Worm (Caenorhabditis elegans) whole organism, L4 larva: ENCODE results near the gene Y46H3D.1.

Experiments used
- F44E2.7 ChIP-seq: fragments of 200-800 bp; sonication (Bioruptor generic); IDR thresholded peaks from 2 replicates; pipeline ENCODE4 v2.1.2; 2022; ENCODE audit warnings: missing genetic modification characterization, missing compliant biosample characterization
- T26A8.4 ChIP-seq: fragments of 200-800 bp; sonication (Bioruptor generic); IDR thresholded peaks from 2 replicates; pipeline ENCODE4 v1.3.6; 2022; ENCODE audit warnings: missing genetic modification characterization, missing compliant biosample characterization
- ZK337.2 ChIP-seq: fragments of 200-800 bp; sonication (Bioruptor generic); IDR thresholded peaks from 2 replicates; pipeline ENCODE4 v1.3.6; 2022; ENCODE audit warnings: missing genetic modification reagents, missing genetic modification characterization, missing compliant biosample characterization
- ceh-62 ChIP-seq: sonication (generic microtip); optimal IDR thresholded peaks from 2 replicates; lab custom pipeline; 2017; ENCODE audit warnings: missing biosample characterization, missing genetic modification characterization
- ces-1 ChIP-seq: fragments of 150-350 bp; sonication (generic microtip); optimal IDR thresholded peaks from 4 replicates; lab custom pipeline; 2014; ENCODE audit warnings: missing biosample characterization, missing genetic modification reagents, missing genetic modification characterization
- ctbp-1 ChIP-seq: fragments of 200-800 bp; sonication (Bioruptor generic); IDR thresholded peaks from 2 replicates; pipeline ENCODE4 v1.3.6; 2022; ENCODE audit warnings: missing genetic modification reagents, missing genetic modification characterization, missing compliant biosample characterization
- daf-12 ChIP-seq: fragments of 150-350 bp; optimal IDR thresholded peaks from 2 replicates; lab custom pipeline; 2014; ENCODE audit warnings: missing biosample characterization, missing genetic modification reagents, missing genetic modification characterization
- daf-16 ChIP-seq, 3 experiments: sonication (generic microtip); optimal IDR thresholded peaks; 2 replicates each; lab custom pipeline; 2016 to 2017; ENCODE audit warnings: missing genetic modification characterization in 3 of 3, missing genetic modification reagents in 3 of 3, mild to moderate bottlenecking in 2 of 3, missing compliant biosample characterization in 2 of 3, missing biosample characterization in 1 of 3, moderate library complexity in 1 of 3
- daf-19 ChIP-seq: fragments of 200-800 bp; sonication (Bioruptor generic); conservative IDR thresholded peaks from 2 replicates; pipeline ENCODE4 v1.3.6; 2022; ENCODE audit warnings: missing genetic modification characterization, missing compliant biosample characterization
- daf-8 ChIP-seq: fragments of 200-800 bp; sonication (Bioruptor generic); IDR thresholded peaks from 2 replicates; pipeline ENCODE4 v1.3.6; 2022; ENCODE audit warnings: missing genetic modification characterization, missing compliant biosample characterization
- dmd-6 ChIP-seq: fragments of 200-800 bp; sonication (Bioruptor generic); IDR thresholded peaks from 2 replicates; pipeline ENCODE4 v1.3.6; 2022; ENCODE audit warnings: missing genetic modification reagents, missing genetic modification characterization, missing compliant biosample characterization
- dmd-9 ChIP-seq: fragments of 200-800 bp; sonication (Bioruptor generic); IDR thresholded peaks from 2 replicates; pipeline ENCODE4 v1.3.6; 2022; ENCODE audit warnings: missing genetic modification reagents, missing genetic modification characterization, missing compliant biosample characterization
- dve-1 ChIP-seq: sonication (generic microtip); optimal IDR thresholded peaks from 2 replicates; lab custom pipeline; 2017; ENCODE audit warnings: antibody characterized with exemption, mild to moderate bottlenecking, missing genetic modification characterization, missing compliant biosample characterization; ENCODE audit not compliant: insufficient read depth
- hlh-11 ChIP-seq: fragments of 200-800 bp; sonication (Bioruptor generic); optimal IDR thresholded peaks from 2 replicates; lab custom pipeline; 2018; ENCODE audit warnings: mild to moderate bottlenecking, missing genetic modification characterization, missing compliant biosample characterization
- hlh-30 ChIP-seq: sonication (generic microtip); optimal IDR thresholded peaks from 2 replicates; lab custom pipeline; 2017; ENCODE audit warnings: antibody characterized with exemption, mild to moderate bottlenecking, missing genetic modification characterization, missing compliant biosample characterization; ENCODE audit not compliant: insufficient read depth
- jun-1 ChIP-seq: fragments of 150-350 bp; optimal IDR thresholded peaks from 2 replicates; lab custom pipeline; 2014; ENCODE audit warnings: missing biosample characterization, missing genetic modification reagents, missing genetic modification characterization
- lim-7 ChIP-seq: fragments of 200-800 bp; sonication (Bioruptor generic); IDR thresholded peaks from 2 replicates; pipeline ENCODE4 v1.3.6; 2022; ENCODE audit warnings: missing genetic modification characterization, missing compliant biosample characterization
- lin-1 ChIP-seq: fragments of 200-800 bp; sonication (Bioruptor generic); IDR thresholded peaks from 2 replicates; pipeline ENCODE4 v1.3.6; 2022; ENCODE audit warnings: missing genetic modification reagents, missing genetic modification characterization, missing compliant biosample characterization
- lir-3 ChIP-seq: sonication (generic microtip); optimal IDR thresholded peaks from 2 replicates; lab custom pipeline; 2016; ENCODE audit warnings: mild to moderate bottlenecking, missing genetic modification characterization, missing compliant biosample characterization
- lsy-2 ChIP-seq, 2 experiments: fragments of 150-350 bp in 1 of 2; sonication (generic microtip) in 1 of 2; optimal IDR thresholded peaks; 2 replicates each; lab custom pipeline; 2014 to 2017; ENCODE audit warnings: missing biosample characterization in 2 of 2, missing genetic modification characterization in 2 of 2
- madf-5 ChIP-seq, 2 experiments: fragments of 200-800 bp; sonication (Bioruptor generic); IDR thresholded peaks; 2 replicates each; pipeline ENCODE4 v1.3.6; 2022; ENCODE audit warnings: missing compliant biosample characterization in 2 of 2, missing genetic modification characterization in 2 of 2
- mdl-1 ChIP-seq, 2 experiments: fragments of 150-350 bp in 1 of 2; sonication (generic microtip) in 1 of 2; optimal IDR thresholded peaks; 2 replicates each; lab custom pipeline; 2014 to 2017; ENCODE audit warnings: missing biosample characterization in 2 of 2, missing genetic modification characterization in 2 of 2
- mep-1 ChIP-seq: fragments of 150-350 bp; sonication (generic microtip); optimal IDR thresholded peaks from 3 replicates; lab custom pipeline; 2014; ENCODE audit warnings: missing biosample characterization, missing genetic modification characterization
- mes-2 ChIP-seq: sonication (generic microtip); optimal IDR thresholded peaks from 2 replicates; lab custom pipeline; 2016; ENCODE audit warnings: missing genotype, mild to moderate bottlenecking, missing genetic modification characterization, missing compliant biosample characterization; ENCODE audit not compliant: poor library complexity, severe bottlenecking
- mxl-3 ChIP-seq: fragments of 200-800 bp; sonication (Bioruptor generic); optimal IDR thresholded peaks from 2 replicates; lab custom pipeline; 2018; ENCODE audit warnings: mild to moderate bottlenecking, missing genetic modification characterization, missing compliant biosample characterization
- nhr-102 ChIP-seq: sonication (generic microtip); optimal IDR thresholded peaks from 2 replicates; lab custom pipeline; 2016; ENCODE audit warnings: mild to moderate bottlenecking, missing genetic modification characterization, moderate library complexity, missing compliant biosample characterization
- nhr-237 ChIP-seq: sonication (generic microtip); optimal IDR thresholded peaks from 2 replicates; lab custom pipeline; 2017; ENCODE audit warnings: missing biosample characterization, missing genetic modification characterization
- nhr-28 ChIP-seq: fragments of 150-350 bp; optimal IDR thresholded peaks from 2 replicates; lab custom pipeline; 2014; ENCODE audit warnings: missing biosample characterization, missing genetic modification characterization
- nhr-42 ChIP-seq: fragments of 200-800 bp; sonication (Bioruptor generic); IDR thresholded peaks from 2 replicates; pipeline ENCODE4 v1.3.6; 2022; ENCODE audit warnings: missing genetic modification characterization, missing compliant biosample characterization
- nhr-48 ChIP-seq: sonication (generic microtip); optimal IDR thresholded peaks from 2 replicates; lab custom pipeline; 2016; ENCODE audit warnings: mild to moderate bottlenecking, missing genetic modification characterization, missing compliant biosample characterization
- nhr-77 ChIP-seq: fragments of 150-350 bp; optimal IDR thresholded peaks from 2 replicates; lab custom pipeline; 2014; ENCODE audit warnings: missing biosample characterization, missing genetic modification characterization
- php-3 ChIP-seq: fragments of 200-800 bp; sonication (Bioruptor generic); IDR thresholded peaks from 2 replicates; pipeline ENCODE4 v1.3.6; 2022; ENCODE audit warnings: missing genetic modification reagents, missing genetic modification characterization, missing compliant biosample characterization
- pqm-1 ChIP-seq: sonication (generic microtip); optimal IDR thresholded peaks from 2 replicates; lab custom pipeline; 2017; ENCODE audit warnings: missing biosample characterization, missing genetic modification characterization
- saeg-2 ChIP-seq: fragments of 200-800 bp; sonication (Bioruptor generic); IDR thresholded peaks from 2 replicates; pipeline ENCODE4 v1.3.6; 2022; ENCODE audit warnings: missing genetic modification reagents, missing genetic modification characterization, missing compliant biosample characterization
- tag-97 ChIP-seq: fragments of 200-800 bp; sonication (Bioruptor generic); IDR thresholded peaks from 2 replicates; pipeline ENCODE4 v1.3.6; 2022; ENCODE audit warnings: missing genetic modification characterization, missing compliant biosample characterization
- tra-1 ChIP-seq: fragments of 200-800 bp; sonication (Bioruptor generic); IDR thresholded peaks from 2 replicates; pipeline ENCODE4 v1.3.6; 2022; ENCODE audit warnings: missing genetic modification reagents, missing genetic modification characterization, missing compliant biosample characterization
- unc-130 ChIP-seq: sonication (generic microtip); optimal IDR thresholded peaks from 2 replicates; lab custom pipeline; 2016; ENCODE audit warnings: missing genetic modification reagents, missing genetic modification characterization, missing compliant biosample characterization
- zfp-3 ChIP-seq: fragments of 200-800 bp; sonication (Bioruptor generic); conservative IDR thresholded peaks from 2 replicates; pipeline ENCODE4 v1.3.6; 2022; ENCODE audit warnings: missing genetic modification reagents, missing genetic modification characterization, missing compliant biosample characterization

Y46H3D.1 gene

DNA sequence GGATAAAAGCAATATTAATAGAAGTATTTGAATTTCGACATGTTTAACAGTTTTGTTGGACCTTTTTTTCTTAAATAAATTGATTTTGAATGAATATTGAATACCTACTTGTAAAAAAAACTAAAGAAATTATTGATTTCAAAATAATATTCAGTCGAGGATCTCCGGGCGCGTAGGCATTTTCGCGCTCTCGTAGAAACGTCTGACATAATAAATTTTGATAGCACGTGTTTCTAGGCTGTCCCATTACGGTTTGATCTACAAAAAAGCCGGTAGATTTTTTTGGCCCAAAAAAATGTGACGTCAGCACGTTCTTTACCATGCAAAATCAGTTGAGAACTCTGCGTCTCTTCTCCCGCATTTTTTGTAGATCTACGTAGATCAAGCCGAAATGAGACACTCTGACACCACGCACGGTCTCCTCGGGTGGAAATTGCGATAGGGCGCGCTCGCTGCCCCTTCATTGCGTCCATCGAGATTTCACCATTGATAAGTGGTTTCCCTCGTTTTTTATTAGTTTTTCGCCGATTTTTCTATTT lies 47.7 kb upstream of the Y46H3D.1 start:
- no peak for TF ChIP-seq lim-7 (GFP tag; lab: Robert Waterston, UW)
- peak; percentile 11; the same call in 1 of the 2 replicates for TF ChIP-seq dmd-6 (GFP tag; lab: Robert Waterston, UW)
- TF ChIP-seq ces-1 (GFP tag; lab: Kevin White, UChicago): no peak
- TF ChIP-seq T26A8.4 (GFP tag; lab: Robert Waterston, UW): peak; percentile 55
- no peak for TF ChIP-seq lir-3
- peak; percentile 56; the same call in 1 of the 2 replicates for TF ChIP-seq zfp-3
- TF ChIP-seq nhr-77 (tag; lab: Kevin White, UChicago): no peak

DNA sequence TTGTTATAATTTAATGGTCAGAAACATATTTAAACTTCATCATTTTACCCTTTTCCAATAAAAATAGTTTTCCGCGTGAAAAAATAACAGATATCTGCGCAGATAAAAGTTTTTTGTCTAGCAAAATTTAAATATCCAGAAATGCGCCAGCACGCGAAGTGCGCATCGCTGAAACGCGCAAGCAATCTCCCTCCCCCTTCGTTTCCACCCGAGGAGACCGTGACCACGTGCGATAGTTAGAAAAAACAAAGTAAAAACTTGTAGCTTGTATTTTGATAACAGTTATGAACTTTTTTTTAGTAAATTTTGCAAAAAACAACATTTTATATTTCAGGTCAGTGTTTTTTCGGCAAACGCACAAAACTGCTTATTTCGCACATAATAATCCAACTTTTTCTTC lies 43.2 kb upstream of the Y46H3D.1 start:
- TF ChIP-seq dmd-6 (GFP tag; lab: Robert Waterston, UW): peak; percentile 61
- TF ChIP-seq ZK337.2: 0 out of 2 replicates have a peak, but pooled peaks have one; percentile 30
- peak; percentile 7 for TF ChIP-seq dve-1
- peak; percentile 67; the same call in 1 of the 2 replicates for TF ChIP-seq nhr-42 (GFP tag; lab: Robert Waterston, UW)
- TF ChIP-seq hlh-30 (tag; lab: Kevin White, UChicago): peak; percentile 19

DNA sequence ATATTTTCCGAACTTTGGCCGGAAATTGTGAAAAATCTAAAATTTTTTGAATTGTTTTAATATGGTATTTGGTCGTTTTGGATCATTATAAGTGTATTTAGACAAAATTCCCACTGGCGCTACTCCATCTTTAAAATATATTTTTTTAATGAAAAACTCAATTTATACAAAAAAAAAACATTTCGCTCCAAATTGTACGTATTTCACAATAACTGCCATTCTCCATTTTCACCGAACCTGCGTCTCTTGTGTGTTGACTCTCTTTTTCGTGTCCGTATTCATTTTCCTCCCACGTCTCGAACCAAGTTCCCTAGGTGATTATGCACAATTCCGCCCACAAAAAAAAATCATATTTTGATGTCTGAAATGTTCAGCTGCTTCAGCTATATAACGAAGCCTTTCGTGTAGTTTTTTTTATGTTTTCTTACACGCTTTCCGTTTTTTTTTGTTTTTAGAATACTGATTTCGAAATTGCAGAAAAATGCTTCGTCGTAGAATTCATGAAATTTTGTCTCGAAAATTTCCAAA lies 41.7 kb upstream of the Y46H3D.1 start, which contains the start of gene F16B4.2:
Gene F16B4.2, plus strand, starts transcription at position 478 of the 528 bp plus-strand sequence.
- TF ChIP-seq mes-2 (tag; lab: Kevin White, UChicago) (no peak), daf-16 (GFP tag; optimal IDR thresholded peaks at IDR 0.05; lab: Kevin White, UChicago) (no peak), daf-16 (tag; optimal IDR thresholded peaks at IDR 0.05; lab: Kevin White, UChicago) (peak; percentile 38), tag-97 (GFP tag; lab: Robert Waterston, UW) (no peak), daf-19 (GFP tag; lab: Robert Waterston, UW) (no peak), mxl-3 (GFP tag; lab: Kevin White, UChicago) (no peak), nhr-237 (tag; lab: Kevin White, UChicago) (no peak), nhr-28 (peak; percentile 0), daf-8 (GFP tag; lab: Robert Waterston, UW) (no peak), dve-1 (peak; percentile 2)

DNA sequence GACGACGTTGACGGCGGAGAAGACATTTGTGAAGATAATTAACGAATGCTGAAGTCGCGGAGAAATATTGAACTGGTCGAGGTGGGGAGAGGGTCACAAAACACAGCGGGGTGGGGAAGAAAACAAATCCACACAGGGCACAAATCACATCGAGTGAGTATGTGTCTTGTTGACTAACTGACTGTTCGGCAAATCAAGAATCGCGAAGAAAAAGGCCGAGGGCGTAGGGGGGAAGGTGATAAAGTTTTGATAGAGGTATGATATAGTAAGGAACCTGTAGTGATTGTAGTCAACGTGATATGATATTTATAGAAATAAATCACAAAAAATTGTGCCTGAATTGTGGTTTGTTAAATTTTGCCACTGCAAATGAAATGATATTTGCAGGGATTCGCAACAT lies 34.5 kb upstream of the Y46H3D.1 start, which contains the start of gene nhr-178:
Gene nhr-178, minus strand, starts transcription at position 164 of the 400 bp plus-strand sequence.
- TF ChIP-seq dmd-9: no peak
- TF ChIP-seq saeg-2 (GFP tag; lab: Robert Waterston, UW): no peak
- no peak for TF ChIP-seq F44E2.7 (GFP tag; lab: Robert Waterston, UW)
- peak; percentile 96 for TF ChIP-seq nhr-102 (tag; lab: Kevin White, UChicago)
- peak; percentile 85 for TF ChIP-seq dve-1
- peak; percentile 80 for TF ChIP-seq php-3
- peak; percentile 49 for TF ChIP-seq mxl-3 (GFP tag; lab: Kevin White, UChicago)
- peak in 1 of 2 experiments; percentile 45 for TF ChIP-seq mdl-1 (tag; optimal IDR thresholded peaks at IDR 0.05; lab: Kevin White, UChicago)
- TF ChIP-seq ceh-62 (tag; lab: Kevin White, UChicago): no peak
- TF ChIP-seq lin-1: peak; percentile 65
- TF ChIP-seq tra-1 (GFP tag; lab: Robert Waterston, UW): peak; percentile 60; the same call in 1 of the 2 replicates
- no peak for TF ChIP-seq madf-5 (GFP tag; IDR thresholded peaks at IDR 0.05; lab: Robert Waterston, UW)
- peak; percentile 23 for TF ChIP-seq hlh-30 (tag; lab: Kevin White, UChicago)
- peak; percentile 99 for TF ChIP-seq nhr-77 (tag; lab: Kevin White, UChicago)
- TF ChIP-seq hlh-11 (tag; lab: Kevin White, UChicago): peak; percentile 88
- TF ChIP-seq dmd-6 (GFP tag; lab: Robert Waterston, UW): peak; percentile 93
- TF ChIP-seq lsy-2 (tag; optimal IDR thresholded peaks at IDR 0.05; lab: Kevin White, UChicago): peak in 1 of 2 experiments; percentile 28
- TF ChIP-seq daf-12: no peak
- TF ChIP-seq nhr-42 (GFP tag; lab: Robert Waterston, UW): peak; percentile 90
- no peak for TF ChIP-seq ctbp-1 (GFP tag; lab: Robert Waterston, UW)
- TF ChIP-seq nhr-48: peak; percentile 59
- peak; percentile 33 for TF ChIP-seq mep-1 (tag; lab: Kevin White, UChicago)
- no peak for TF ChIP-seq jun-1 (tag; lab: Kevin White, UChicago)
- TF ChIP-seq pqm-1 (tag; lab: Kevin White, UChicago): peak; percentile 79
- TF ChIP-seq nhr-28: peak; percentile 100
- no peak for TF ChIP-seq unc-130 (GFP tag; lab: Kevin White, UChicago)
- no peak for TF ChIP-seq daf-16 (GFP tag; optimal IDR thresholded peaks at IDR 0.05; lab: Kevin White, UChicago)
- TF ChIP-seq daf-16 (tag; optimal IDR thresholded peaks at IDR 0.05; lab: Kevin White, UChicago): peak; percentile 95
- TF ChIP-seq, all 104 proteins: peak for 18
